Worm (Caenorhabditis elegans) whole organism, L3 larva: ENCODE data around the gene acy-1.
A peak's percentile ranks its signal among the peaks of the same experiment; 100 is the strongest.

Experiments
- ceh-16 ChIP-seq: sonication (generic microtip); optimal IDR thresholded peaks from 2 replicates; lab custom pipeline; 2017; ENCODE audit warnings: missing biosample characterization, missing genetic modification characterization
- ceh-28 ChIP-seq: fragments of 150-350 bp; optimal IDR thresholded peaks from 2 replicates; lab custom pipeline; 2014; ENCODE audit warnings: missing biosample characterization, missing genetic modification reagents, missing genetic modification characterization
- elt-2 ChIP-seq: sonication (generic microtip); optimal IDR thresholded peaks from 2 replicates; lab custom pipeline; 2016; ENCODE audit warnings: missing genetic modification reagents, mild to moderate bottlenecking, missing genetic modification characterization, missing compliant biosample characterization
- mdl-1 ChIP-seq: fragments of 150-350 bp; optimal IDR thresholded peaks from 2 replicates; lab custom pipeline; 2014; ENCODE audit warnings: missing biosample characterization, missing genetic modification characterization
- mml-1 ChIP-seq: fragments of 150-350 bp; sonication (generic microtip); optimal IDR thresholded peaks from 3 replicates; lab custom pipeline; 2014; ENCODE audit warnings: missing biosample characterization, missing genetic modification characterization
- nhr-12 ChIP-seq: fragments of 150-350 bp; optimal IDR thresholded peaks from 2 replicates; lab custom pipeline; 2014; ENCODE audit warnings: missing biosample characterization, missing genetic modification characterization
- nhr-23 ChIP-seq: fragments of 150-350 bp; optimal IDR thresholded peaks from 2 replicates; lab custom pipeline; 2014; ENCODE audit warnings: missing biosample characterization, missing genetic modification reagents, missing genetic modification characterization
- pqm-1 ChIP-seq: fragments of 150-350 bp; optimal IDR thresholded peaks from 2 replicates; lab custom pipeline; 2017; ENCODE audit warnings: missing biosample characterization, missing genetic modification characterization, inconsistent platforms
- snpc-4 ChIP-seq: fragments of 150-350 bp; optimal IDR thresholded peaks from 2 replicates; lab custom pipeline; 2014; ENCODE audit warnings: missing biosample characterization, missing genetic modification characterization
- tbx-2 ChIP-seq: sonication (generic microtip); optimal IDR thresholded peaks from 2 replicates; lab custom pipeline; 2016; ENCODE audit warnings: mild to moderate bottlenecking, missing genetic modification characterization, missing compliant biosample characterization
- unc-39 ChIP-seq: sonication (generic microtip); optimal IDR thresholded peaks from 4 replicates; lab custom pipeline; 2017; ENCODE audit warnings: missing biosample characterization, missing genetic modification characterization
- unc-62 ChIP-seq: fragments of 150-350 bp; sonication (generic microtip); optimal IDR thresholded peaks from 4 replicates; lab custom pipeline; 2014; ENCODE audit warnings: missing biosample characterization, missing genetic modification reagents, missing genetic modification characterization
- ztf-11 ChIP-seq: fragments of 150-350 bp; optimal IDR thresholded peaks from 2 replicates; lab custom pipeline; 2014; ENCODE audit warnings: missing biosample characterization, missing genetic modification characterization

The acy-1 gene

DNA sequence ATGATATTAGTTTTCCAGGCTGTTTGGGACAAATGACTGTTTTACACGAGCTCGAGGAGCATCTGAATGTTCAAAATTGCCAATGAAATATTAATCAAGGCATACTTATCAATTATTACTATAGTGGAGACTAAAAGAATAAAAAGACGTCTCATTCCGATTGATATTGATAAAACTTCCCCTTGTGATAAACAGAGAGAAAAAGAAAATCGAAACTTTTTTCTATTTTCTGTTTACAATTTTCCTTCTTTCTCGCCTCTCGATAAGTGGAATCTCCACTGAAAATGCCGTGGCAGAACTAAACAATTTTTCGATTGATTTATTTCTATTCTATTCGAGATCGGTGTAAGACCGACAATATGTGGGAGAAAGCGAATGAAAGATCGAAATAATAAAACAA lies 58.0 kb downstream of the acy-1 start, which contains the start of gene B0393.9:
B0393.9 (minus strand) TSS at position 303 of the 400 bp plus-strand sequence.
- TF ChIP-seq unc-39 (no peak), nhr-12 (tag; lab: Kevin White, UChicago) (no peak), ceh-16 (tag; lab: Kevin White, UChicago) (no peak), ztf-11 (tag; lab: Kevin White, UChicago) (no peak), unc-62 (GFP tag; lab: Kevin White, UChicago) (no peak), mml-1 (tag; lab: Kevin White, UChicago) (no peak), mdl-1 (tag; lab: Kevin White, UChicago) (no peak), ceh-28 (tag; lab: Kevin White, UChicago) (no peak), nhr-23 (tag; lab: Kevin White, UChicago) (no peak), snpc-4 (tag; lab: Kevin White, UChicago) (no peak), elt-2 (tag; lab: Kevin White, UChicago) (peak; percentile 55), tbx-2 (tag; lab: Kevin White, UChicago) (no peak), pqm-1 (peak; percentile 35)
